Worm (Caenorhabditis elegans) whole organism, L1 larva: ENCODE data around the gene cpr-9.

Experiments used
- ces-1 ChIP-seq: fragments of 150-350 bp; optimal IDR thresholded peaks from 2 replicates; lab custom pipeline; 2014; ENCODE audit warnings: missing biosample characterization, missing genetic modification reagents, missing genetic modification characterization
- elt-2 ChIP-seq: sonication (generic microtip); optimal IDR thresholded peaks from 2 replicates; lab custom pipeline; 2016; ENCODE audit warnings: missing genetic modification characterization, mild to moderate bottlenecking, inconsistent platforms, missing compliant biosample characterization, missing genetic modification reagents
- lin-13 ChIP-seq: fragments of 150-350 bp; optimal IDR thresholded peaks from 2 replicates; lab custom pipeline; 2014; ENCODE audit warnings: missing biosample characterization, missing genetic modification reagents, missing genetic modification characterization
- mef-2 ChIP-seq: fragments of 150-350 bp; optimal IDR thresholded peaks from 2 replicates; lab custom pipeline; 2014; ENCODE audit warnings: missing biosample characterization, missing genetic modification characterization
- nhr-76 ChIP-seq: sonication (generic microtip); optimal IDR thresholded peaks from 2 replicates; lab custom pipeline; 2017; ENCODE audit warnings: missing biosample characterization, missing genetic modification characterization
- snpc-4 ChIP-seq: fragments of 150-350 bp; optimal IDR thresholded peaks from 2 replicates; lab custom pipeline; 2014; ENCODE audit warnings: missing biosample characterization, missing genetic modification characterization

- TF ChIP-seq ces-1 (GFP tag; lab: Kevin White, UChicago), result no peak
- TF ChIP-seq elt-2 (tag; lab: Kevin White, UChicago), result no peak
- TF ChIP-seq nhr-76 (tag; lab: Kevin White, UChicago), result no peak
- no peak for TF ChIP-seq lin-13 (GFP tag; lab: Kevin White, UChicago)
- no peak for TF ChIP-seq snpc-4 (tag; lab: Kevin White, UChicago)
- TF ChIP-seq mef-2 (tag; lab: Kevin White, UChicago), result no peak
Measured at ce11 chrV:12053598-12053997, 50.7 kb downstream of the cpr-9 start, which contains the start of gene F10C2.7.
